Worm (Caenorhabditis elegans): ENCODE data around the gene rop-1.

The rop-1 gene

ce11 chrV:10297099-10297498 is 42.2 kb upstream of the rop-1 start, which contains the start of gene B0024.4:
TSS of gene B0024.4 (plus strand) at chrV:10297399.
- TF ChIP-seq C34F6.9 (tag; optimal IDR thresholded peaks at IDR 0.05) = no peak
- TF ChIP-seq R02D3.7 (tag; optimal IDR thresholded peaks at IDR 0.05) = no peak
- no peak for TF ChIP-seq fos-1 (tag; optimal IDR thresholded peaks at IDR 0.05)
- TF ChIP-seq unc-62 (GFP tag; optimal IDR thresholded peaks at IDR 0.05) = no peak
- no peak for TF ChIP-seq lin-39 (tag; optimal IDR thresholded peaks at IDR 0.05)
- TF ChIP-seq snpc-4 (tag; optimal IDR thresholded peaks at IDR 0.05) = no peak
- TF ChIP-seq ama-1 (optimal IDR thresholded peaks at IDR 0.05) = no peak
- TF ChIP-seq mbf-1 (tag; optimal IDR thresholded peaks at IDR 0.05) = no peak
- TF ChIP-seq ZK546.5 (tag; optimal IDR thresholded peaks at IDR 0.05) = no peak
- TF ChIP-seq sma-3 (GFP tag; optimal IDR thresholded peaks at IDR 0.05) = no peak
- no peak for TF ChIP-seq ztf-11 (tag; optimal IDR thresholded peaks at IDR 0.05)
- TF ChIP-seq nhr-23 (tag; optimal IDR thresholded peaks at IDR 0.05) = no peak
- no peak for TF ChIP-seq gmeb-1 (tag; optimal IDR thresholded peaks at IDR 0.05)
- no peak for TF ChIP-seq dmd-4 (tag; optimal IDR thresholded peaks at IDR 0.05)
- TF ChIP-seq ztf-4 (tag; optimal IDR thresholded peaks at IDR 0.05) = no peak
- no peak for TF ChIP-seq nhr-6 (tag; optimal IDR thresholded peaks at IDR 0.05)

- no peak for TF ChIP-seq lin-13 (GFP tag; optimal IDR thresholded peaks at IDR 0.05)
- no peak for TF ChIP-seq blmp-1 (tag; optimal IDR thresholded peaks at IDR 0.05; ENCODE audit: insufficient read depth)
- TF ChIP-seq gmeb-1 (tag; optimal IDR thresholded peaks at IDR 0.05) = no peak
- no peak for TF ChIP-seq mab-5 (tag; optimal IDR thresholded peaks at IDR 0.05)
- no peak for TF ChIP-seq nhr-21 (tag; optimal IDR thresholded peaks at IDR 0.05)
- no peak for TF ChIP-seq nhr-237 (tag; optimal IDR thresholded peaks at IDR 0.05)
Measured at ce11 chrV:10294549-10294948, 39.7 kb upstream of the rop-1 start, which contains the start of gene col-150. TSS of gene col-150 (minus strand) at chrV:10294649.

ce11 chrV:10292819-10293357 is 38.0 kb upstream of the rop-1 start, which contains the start of gene col-149:
TSS of gene col-149 (minus strand) at chrV:10292869.
- TF ChIP-seq nhr-21 (tag; optimal IDR thresholded peaks at IDR 0.05) (peak; percentile 35), egl-27 (tag; optimal IDR thresholded peaks at IDR 0.05) (peak; percentile 10), ama-1 (optimal IDR thresholded peaks at IDR 0.05) (no peak), blmp-1 (tag; optimal IDR thresholded peaks at IDR 0.05; ENCODE audit: insufficient read depth) (peak; percentile 91), sma-3 (GFP tag; optimal IDR thresholded peaks at IDR 0.05) (peak; percentile 41), fos-1 (tag; optimal IDR thresholded peaks at IDR 0.05) (peak; percentile 78), dmd-4 (tag; optimal IDR thresholded peaks at IDR 0.05) (no peak), crh-2 (tag; optimal IDR thresholded peaks at IDR 0.05) (no peak), sma-9 (GFP tag; optimal IDR thresholded peaks at IDR 0.05) (peak; percentile 46), sma-9 (tag; optimal IDR thresholded peaks at IDR 0.05) (no peak), mbf-1 (tag; optimal IDR thresholded peaks at IDR 0.05) (no peak)

ce11 chrV:10291848-10292247 is 37.0 kb upstream of the rop-1 start:
- TF ChIP-seq blmp-1 (tag; optimal IDR thresholded peaks at IDR 0.05; ENCODE audit: insufficient read depth) (no peak), snpc-4 (tag; optimal IDR thresholded peaks at IDR 0.05) (no peak)

- TF ChIP-seq ztf-1 (GFP tag; conservative IDR thresholded peaks at IDR 0.05) = no peak
- no peak for TF ChIP-seq gmeb-1 (tag; optimal IDR thresholded peaks at IDR 0.05)
- TF ChIP-seq unc-55 (GFP tag; optimal IDR thresholded peaks at IDR 0.05) = no peak
- no peak for TF ChIP-seq zag-1 (tag; optimal IDR thresholded peaks at IDR 0.05)
- no peak for TF ChIP-seq crh-2 (tag; optimal IDR thresholded peaks at IDR 0.05)
- TF ChIP-seq ztf-11 (tag; optimal IDR thresholded peaks at IDR 0.05) = no peak
- TF ChIP-seq lin-11 (tag; optimal IDR thresholded peaks at IDR 0.05) = no peak
- TF ChIP-seq nhr-237 (tag; optimal IDR thresholded peaks at IDR 0.05) = no peak
- no peak for TF ChIP-seq F13H6.1 (tag; optimal IDR thresholded peaks at IDR 0.05)
- TF ChIP-seq nhr-21 (tag; optimal IDR thresholded peaks at IDR 0.05) = no peak
- no peak for TF ChIP-seq nhr-12 (tag; optimal IDR thresholded peaks at IDR 0.05)
- no peak for TF ChIP-seq unc-39 (tag; optimal IDR thresholded peaks at IDR 0.05)
- TF ChIP-seq ztf-4 (tag; optimal IDR thresholded peaks at IDR 0.05) = no peak
- no peak for TF ChIP-seq Y55F3AM.14 (GFP tag; optimal IDR thresholded peaks at IDR 0.05)
- no peak for TF ChIP-seq ceh-82 (tag; optimal IDR thresholded peaks at IDR 0.05)
Measured at ce11 chrV:10289743-10290142, 34.9 kb upstream of the rop-1 start, which contains the start of gene B0024.15. TSS of gene B0024.15 (plus strand) at chrV:10290043.
